Worm (Caenorhabditis elegans) whole organism, L4 larva: ENCODE measurements around the gene unc-31.

Experiments
- Y48G9A.11 ChIP-seq: fragments of 200-800 bp; sonication (Bioruptor generic); IDR thresholded peaks from 2 replicates; pipeline ENCODE4 v1.3.6; 2022; ENCODE audit warnings: missing genetic modification reagents, missing genetic modification characterization, missing compliant biosample characterization
- egl-27 ChIP-seq: sonication (generic microtip); optimal IDR thresholded peaks from 3 replicates; lab custom pipeline; 2017; ENCODE audit warnings: missing biosample characterization, missing genetic modification reagents, missing genetic modification characterization
- nhr-25 ChIP-seq: sonication (generic microtip); optimal IDR thresholded peaks from 2 replicates; lab custom pipeline; 2017; ENCODE audit warnings: missing genetic modification characterization, mild to moderate bottlenecking, missing compliant biosample characterization, antibody characterized with exemption, moderate library complexity, borderline replicate concordance; ENCODE audit not compliant: insufficient read depth
- unc-130 ChIP-seq: sonication (generic microtip); optimal IDR thresholded peaks from 2 replicates; lab custom pipeline; 2016; ENCODE audit warnings: missing genetic modification reagents, missing genetic modification characterization, missing compliant biosample characterization

DNA sequence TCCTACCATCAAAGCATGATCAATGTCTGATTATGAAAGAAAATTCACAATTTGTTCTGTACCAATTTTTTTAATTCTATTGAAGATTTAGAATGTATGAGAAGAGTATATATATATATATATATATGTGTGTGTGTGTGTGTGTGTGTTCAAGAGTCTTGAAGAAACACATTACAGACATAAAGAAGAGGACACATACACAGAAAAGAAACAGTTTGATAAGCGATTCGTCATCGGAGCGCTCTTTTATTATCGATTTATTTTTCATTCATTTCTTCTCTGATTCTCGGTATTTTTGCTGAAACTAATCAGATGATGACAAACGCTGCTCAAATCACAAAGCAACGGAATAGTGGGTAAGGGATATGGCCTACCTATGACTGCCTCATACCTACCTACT is 20.0 kb downstream of the unc-31 start, which contains the start of gene pin-2:
- TF ChIP-seq unc-130 (GFP tag; lab: Kevin White, UChicago) (no peak), Y48G9A.11 (GFP tag; lab: Robert Waterston, UW) (no peak), nhr-25 (tag; lab: Kevin White, UChicago) (no peak), egl-27 (tag; lab: Kevin White, UChicago) (no peak)
